Fruit fly (Drosophila melanogaster) whole organism, pupa: Measurements from ENCODE around the gene MED18.

ENCODE experiments used
- CG13204 ChIP-seq: fragments of 200-800 bp; sonication (Bioruptor generic); optimal IDR thresholded peaks from 2 replicates; lab custom pipeline; 2018; ENCODE audit warnings: missing biosample characterization, mild to moderate bottlenecking, missing genetic modification characterization, moderate library complexity
- CG17806 ChIP-seq: fragments of 200-800 bp; sonication (Bioruptor generic); optimal IDR thresholded peaks from 2 replicates; lab custom pipeline; 2018; ENCODE audit warnings: missing biosample characterization, mild to moderate bottlenecking, missing genetic modification characterization, moderate library complexity
- CG8159 ChIP-seq: fragments of 200-800 bp; sonication (Bioruptor generic); optimal IDR thresholded peaks from 3 replicates; lab custom pipeline; 2018; ENCODE audit warnings: missing biosample characterization, mild to moderate bottlenecking, missing genetic modification characterization, moderate library complexity
- CG8301 ChIP-seq: fragments of 200-800 bp; sonication (Bioruptor generic); optimal IDR thresholded peaks from 2 replicates; lab custom pipeline; 2018; ENCODE audit warnings: missing biosample characterization, mild to moderate bottlenecking, missing genetic modification characterization
- CG9948 ChIP-seq: fragments of 200-800 bp; sonication (Bioruptor generic); optimal IDR thresholded peaks from 2 replicates; lab custom pipeline; 2018; ENCODE audit warnings: missing biosample characterization, mild to moderate bottlenecking, missing genetic modification characterization, moderate library complexity
- Ets98B ChIP-seq: fragments of 200-800 bp; sonication (Bioruptor generic); IDR thresholded peaks from 2 replicates; pipeline ENCODE4 v1.3.6; 2022; ENCODE audit warnings: missing biosample characterization, missing genetic modification characterization
- Pif1B ChIP-seq: fragments of 200-800 bp; sonication (Bioruptor generic); optimal IDR thresholded peaks from 3 replicates; lab custom pipeline; 2016; ENCODE audit warnings: missing biosample characterization, missing genetic modification characterization
- Snoo ChIP-seq: fragments of 200-800 bp; sonication (Bioruptor generic); optimal IDR thresholded peaks from 3 replicates; lab custom pipeline; 2017; ENCODE audit warnings: missing biosample characterization, mild to moderate bottlenecking, missing genetic modification characterization, inconsistent platforms
- fd96Ca ChIP-seq: fragments of 200-800 bp; sonication (Bioruptor generic); IDR thresholded peaks from 3 replicates; pipeline ENCODE4 v1.3.6; 2022; ENCODE audit warnings: missing biosample characterization, missing genetic modification characterization

DNA sequence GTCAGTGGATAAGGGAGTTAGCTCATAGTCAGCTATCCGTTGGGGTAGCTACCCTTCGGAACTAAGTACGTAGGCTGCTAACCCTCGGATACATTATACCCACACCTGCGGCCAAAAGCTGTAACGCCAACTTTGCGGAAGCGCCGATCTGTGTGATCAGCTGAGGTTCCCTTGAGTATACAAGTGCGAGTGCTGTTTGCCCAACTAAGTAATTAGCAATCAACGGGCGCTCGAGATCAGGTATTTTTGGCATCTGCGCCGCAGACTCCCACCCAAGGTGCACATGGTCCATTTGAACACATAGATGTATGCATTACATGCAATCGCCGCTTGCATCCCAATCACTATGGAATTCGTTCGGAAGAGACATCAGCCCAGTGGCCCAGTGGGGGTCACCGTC, 11.6 kb upstream of the MED18 start:
- TF ChIP-seq Snoo (tag; lab: Kevin White, UChicago) (no peak), Pif1B (GFP tag; lab: Kevin White, UChicago) (no peak), CG13204 (GFP tag; lab: Kevin White, UChicago) (no peak), Ets98B (GFP tag; lab: Robert Waterston, UW) (no peak), CG8301 (tag; lab: Kevin White, UChicago) (no peak), CG9948 (no peak), fd96Ca (GFP tag; lab: Robert Waterston, UW) (no peak), CG8159 (no peak), CG17806 (no peak)
